Worm (Caenorhabditis elegans): Measurements from ENCODE around the gene W04E12.3.
"Not testable (repeated sequence)": the region's sequence is repeated elsewhere in the genome, so short reads cannot be mapped to it uniquely, and the experiment has no call there.

DNA sequence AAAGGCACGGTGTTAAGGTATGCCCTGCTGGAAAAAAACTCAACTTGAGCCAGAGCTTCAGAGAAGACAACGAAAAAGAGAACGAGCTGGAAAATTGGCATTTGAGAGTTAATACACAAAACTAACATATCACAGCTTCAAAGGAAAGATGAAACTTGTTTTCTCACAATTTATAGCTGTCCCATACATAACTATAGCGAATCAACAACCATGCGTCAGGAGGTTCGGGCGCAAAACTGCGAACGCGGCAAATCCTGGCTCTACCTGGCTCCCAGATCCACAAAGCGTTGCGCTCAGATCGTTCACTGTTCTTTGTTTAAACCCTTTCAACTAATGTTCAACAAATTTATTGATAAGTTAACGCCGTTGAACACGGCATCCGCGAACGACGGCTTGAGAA lies 31.2 kb upstream of the W04E12.3 start, which contains the start of gene Y43F8C.15:
- TF ChIP-seq tab-1 (GFP tag; IDR thresholded peaks at IDR 0.05); ztf-29 (GFP tag; IDR thresholded peaks at IDR 0.05); klf-2 (GFP tag; conservative IDR thresholded peaks at IDR 0.05); cog-1 (tag; optimal IDR thresholded peaks at IDR 0.05); ref-1 (GFP tag; conservative IDR thresholded peaks at IDR 0.05): not testable (repeated sequence)
